Fruit fly (Drosophila melanogaster) whole organism, embryonic: Measurements from ENCODE around the gene CG42272.

Experiments
- Awh ChIP-seq: fragments of 200-800 bp; sonication (Bioruptor generic); IDR thresholded peaks from 2 replicates; pipeline ENCODE4, ENCODE4 v1.3.6; 2022; ENCODE audit warnings: missing biosample characterization, missing genetic modification characterization
- Bdp1 ChIP-seq: fragments of 200-800 bp; sonication (Bioruptor generic); optimal IDR thresholded peaks from 3 replicates; lab custom pipeline; 2016; ENCODE audit warnings: missing biosample characterization, missing genetic modification characterization
- CG10267 ChIP-seq: fragments of 200-800 bp; sonication (Bioruptor generic); optimal IDR thresholded peaks from 2 replicates; lab custom pipeline; 2018; ENCODE audit warnings: missing biosample characterization, mild to moderate bottlenecking, missing genetic modification characterization, moderate library complexity
- CG10565 ChIP-seq: fragments of 200-800 bp; sonication (Bioruptor generic); optimal IDR thresholded peaks from 3 replicates; lab custom pipeline; 2016; ENCODE audit warnings: missing biosample characterization, mild to moderate bottlenecking, missing genetic modification characterization
- CG11398 ChIP-seq: fragments of 200-800 bp; sonication (Bioruptor generic); optimal IDR thresholded peaks from 2 replicates; lab custom pipeline; 2016; ENCODE audit warnings: missing biosample characterization, missing genetic modification characterization
- CG11696 ChIP-seq: fragments of 200-800 bp; sonication (Bioruptor generic); IDR thresholded peaks from 2 replicates; pipeline ENCODE4 v1.3.6; 2022; ENCODE audit warnings: missing biosample characterization, missing genetic modification characterization
- CG13123 ChIP-seq: fragments of 200-800 bp; sonication (Bioruptor generic); optimal IDR thresholded peaks from 2 replicates; lab custom pipeline; 2016; ENCODE audit warnings: missing biosample characterization, missing genetic modification characterization
- CG1602 ChIP-seq: fragments of 200-800 bp; sonication (Bioruptor generic); optimal IDR thresholded peaks from 3 replicates; lab custom pipeline; 2016; ENCODE audit warnings: missing biosample characterization, missing genetic modification characterization
- CG17568 ChIP-seq: fragments of 200-800 bp; sonication (Bioruptor generic); optimal IDR thresholded peaks from 2 replicates; lab custom pipeline; 2018; ENCODE audit warnings: missing biosample characterization, mild to moderate bottlenecking, missing genetic modification characterization, moderate library complexity
- CG3065 ChIP-seq: fragments of 200-800 bp; sonication (Bioruptor generic); optimal IDR thresholded peaks from 2 replicates; lab custom pipeline; 2016; ENCODE audit warnings: missing biosample characterization, missing genetic modification characterization
- CG5180 ChIP-seq: fragments of 200-800 bp; sonication (Bioruptor generic); optimal IDR thresholded peaks from 3 replicates; lab custom pipeline; 2017; ENCODE audit warnings: missing biosample characterization, missing genetic modification characterization, mild to moderate bottlenecking, moderate library complexity, missing genetic modification reagents
- CG6683 ChIP-seq: fragments of 200-800 bp; sonication (Bioruptor generic); optimal IDR thresholded peaks from 2 replicates; lab custom pipeline; 2017; ENCODE audit warnings: missing biosample characterization, mild to moderate bottlenecking, missing genetic modification characterization, missing genetic modification reagents
- CG9876 ChIP-seq: fragments of 200-800 bp; sonication (Bioruptor generic); optimal IDR thresholded peaks from 2 replicates; lab custom pipeline; 2016; ENCODE audit warnings: missing biosample characterization, missing genetic modification characterization
- Deaf1 ChIP-seq: fragments of 200-800 bp; optimal IDR thresholded peaks from 3 replicates; lab custom pipeline; 2019; ENCODE audit warnings: missing biosample characterization, mild to moderate bottlenecking, missing genetic modification characterization, moderate library complexity
- Drgx ChIP-seq: fragments of 200-800 bp; sonication (Bioruptor generic); IDR thresholded peaks from 2 replicates; pipeline ENCODE4 v1.3.6; 2022; ENCODE audit warnings: missing biosample characterization, missing genetic modification characterization
- GATAe ChIP-seq: fragments of 200-800 bp; sonication (Bioruptor generic); conservative IDR thresholded peaks from 2 replicates; pipeline ENCODE4 v1.3.6; 2022; ENCODE audit warnings: missing biosample characterization, missing genetic modification characterization
- HLH4C ChIP-seq: fragments of 200-800 bp; sonication (Bioruptor generic); IDR thresholded peaks from 3 replicates; pipeline ENCODE4 v1.3.6; 2022; ENCODE audit warnings: missing biosample characterization, missing genetic modification characterization; ENCODE audit not compliant: partially characterized antibody
- HmgD ChIP-seq: fragments of 200-800 bp; sonication (Bioruptor generic); optimal IDR thresholded peaks from 3 replicates; lab custom pipeline; 2016; ENCODE audit warnings: missing biosample characterization, missing genetic modification characterization
- Jarid2 ChIP-seq: fragments of 200-800 bp; sonication (Bioruptor generic); optimal IDR thresholded peaks from 3 replicates; lab custom pipeline; 2017; ENCODE audit warnings: mild to moderate bottlenecking, missing biosample characterization, missing genetic modification reagents, missing genetic modification characterization
- MBD-R2 ChIP-seq: fragments of 200-800 bp; sonication (Bioruptor generic); IDR thresholded peaks from 2 replicates; pipeline ENCODE4 v1.3.6; 2022; ENCODE audit warnings: missing biosample characterization, missing genetic modification characterization
- NC2β ChIP-seq: fragments of 200-800 bp; sonication (Bioruptor generic); optimal IDR thresholded peaks from 2 replicates; lab custom pipeline; 2016; ENCODE audit warnings: missing biosample characterization, missing genetic modification characterization
- Sin3A ChIP-seq: fragments of >200 bp; optimal IDR thresholded peaks from 2 replicates; lab custom pipeline; 2018
- Sox100B ChIP-seq: fragments of 200-800 bp; sonication (Bioruptor generic); optimal IDR thresholded peaks from 3 replicates; lab custom pipeline; 2018; ENCODE audit warnings: missing biosample characterization, mild to moderate bottlenecking, missing genetic modification characterization
- Stat92E ChIP-seq, 3 experiments: fragments of >200 bp in 2 of 3; fragments of 200-800 bp in 1 of 3; sonication (Bioruptor generic) in 1 of 3; optimal IDR thresholded peaks; 2 replicates each; lab custom pipeline; 2017 to 2019; ENCODE audit warnings: missing biosample characterization in 3 of 3, missing genetic modification characterization in 3 of 3, mild to moderate bottlenecking in 1 of 3, moderate library complexity in 1 of 3
- btn ChIP-seq: fragments of 200-800 bp; sonication (Bioruptor generic); optimal IDR thresholded peaks from 2 replicates; lab custom pipeline; 2016; ENCODE audit warnings: missing biosample characterization, missing genetic modification characterization
- cad ChIP-seq: fragments of >200 bp; optimal IDR thresholded peaks from 2 replicates; lab custom pipeline; 2017; ENCODE audit warnings: missing biosample characterization, missing genetic modification characterization
- chm ChIP-seq: fragments of 200-800 bp; sonication (Bioruptor generic); IDR thresholded peaks from 2 replicates; pipeline ENCODE4 v1.3.6; 2022; ENCODE audit warnings: missing biosample characterization, missing genetic modification characterization
- ci ChIP-seq: fragments of 200-800 bp; sonication (Bioruptor generic); IDR thresholded peaks from 3 replicates; pipeline ENCODE4 v1.3.6; 2022; ENCODE audit warnings: missing biosample characterization, missing genetic modification characterization
- crp ChIP-seq, 2 experiments: fragments of 200-800 bp; sonication (Bioruptor generic); optimal IDR thresholded peaks; 2 replicates in 1 of 2; 3 replicates in 1 of 2; lab custom pipeline; 2017; ENCODE audit warnings: missing biosample characterization in 2 of 2, missing genetic modification characterization in 2 of 2, mild to moderate bottlenecking in 1 of 2, moderate library complexity in 1 of 2
- cwo ChIP-seq: fragments of 200-800 bp; sonication (Bioruptor generic); optimal IDR thresholded peaks from 3 replicates; lab custom pipeline; 2017; ENCODE audit warnings: missing biosample characterization, missing genetic modification characterization, mild to moderate bottlenecking, moderate library complexity, missing genetic modification reagents
- dpn ChIP-seq, 2 experiments: fragments of 200-800 bp; sonication (Bioruptor generic); optimal IDR thresholded peaks; 3 replicates each; lab custom pipeline; 2016; ENCODE audit warnings: missing biosample characterization in 2 of 2, missing genetic modification characterization in 2 of 2
- esg ChIP-seq: fragments of 200-800 bp; sonication (Bioruptor generic); conservative IDR thresholded peaks from 2 replicates; pipeline ENCODE4 v1.3.6; 2022; ENCODE audit warnings: missing biosample characterization, missing genetic modification characterization
- exex ChIP-seq: fragments of 200-800 bp; sonication (Bioruptor generic); optimal IDR thresholded peaks from 4 replicates; lab custom pipeline; 2018; ENCODE audit warnings: missing biosample characterization, mild to moderate bottlenecking, missing genetic modification characterization, moderate library complexity
- fru ChIP-seq: fragments of >200 bp; optimal IDR thresholded peaks from 2 replicates; lab custom pipeline; 2017
- gce ChIP-seq: fragments of 200-800 bp; sonication (Bioruptor generic); IDR thresholded peaks from 3 replicates; pipeline ENCODE4 v1.3.6; 2022; ENCODE audit warnings: missing biosample characterization, missing genetic modification characterization
- gem ChIP-seq: fragments of 200-800 bp; sonication (Bioruptor generic); optimal IDR thresholded peaks from 2 replicates; lab custom pipeline; 2019; ENCODE audit warnings: missing biosample characterization, mild to moderate bottlenecking, missing genetic modification characterization, moderate library complexity
- hkb ChIP-seq, 2 experiments: fragments of 200-800 bp in 1 of 2; fragments of >200 bp in 1 of 2; sonication (Bioruptor generic) in 1 of 2; IDR thresholded peaks in 1 of 2; optimal IDR thresholded peaks in 1 of 2; 2 replicates each; pipeline versions ENCODE4 v1.3.6 to Lab custom; 2017 to 2022; ENCODE audit warnings: missing biosample characterization in 1 of 2, missing genetic modification characterization in 1 of 2
- hth ChIP-seq: fragments of >200 bp; optimal IDR thresholded peaks from 2 replicates; lab custom pipeline; 2017; ENCODE audit warnings: inconsistent platforms
- jumu ChIP-seq: fragments of 200-800 bp; sonication (Bioruptor generic); optimal IDR thresholded peaks from 3 replicates; lab custom pipeline; 2016; ENCODE audit warnings: missing biosample characterization, missing genetic modification characterization
- kni ChIP-seq: fragments of 200-800 bp; sonication (Bioruptor generic); optimal IDR thresholded peaks from 3 replicates; lab custom pipeline; 2017; ENCODE audit warnings: mild to moderate bottlenecking, missing biosample characterization, missing genetic modification reagents, missing genetic modification characterization
- lilli ChIP-seq: fragments of 200-800 bp; sonication (Bioruptor generic); optimal IDR thresholded peaks from 3 replicates; lab custom pipeline; 2016; ENCODE audit warnings: missing biosample characterization, missing genetic modification characterization
- lmd ChIP-seq: fragments of 200-800 bp; sonication (Bioruptor generic); IDR thresholded peaks from 2 replicates; pipeline ENCODE4 v1.3.6; 2022; ENCODE audit warnings: missing biosample characterization, missing genetic modification characterization
- luna ChIP-seq: fragments of 200-800 bp; sonication (Bioruptor generic); optimal IDR thresholded peaks from 2 replicates; lab custom pipeline; 2016; ENCODE audit warnings: missing biosample characterization, missing genetic modification characterization
- phol ChIP-seq: fragments of 200-800 bp; sonication (Bioruptor generic); optimal IDR thresholded peaks from 3 replicates; lab custom pipeline; 2018; ENCODE audit warnings: missing biosample characterization, mild to moderate bottlenecking, missing genetic modification characterization, moderate library complexity
- pzg ChIP-seq: fragments of 200-800 bp; sonication (Bioruptor generic); optimal IDR thresholded peaks from 3 replicates; lab custom pipeline; 2018; ENCODE audit warnings: missing biosample characterization, mild to moderate bottlenecking, missing genetic modification characterization, moderate library complexity
- slp2 ChIP-seq: fragments of 200-800 bp; sonication (Bioruptor generic); optimal IDR thresholded peaks from 2 replicates; lab custom pipeline; 2016; ENCODE audit warnings: missing biosample characterization, missing genetic modification characterization
- so ChIP-seq: fragments of 200-800 bp; sonication (Bioruptor generic); IDR thresholded peaks from 3 replicates; pipeline ENCODE4 v1.3.6; 2022; ENCODE audit warnings: missing biosample characterization, missing genetic modification characterization
- trh ChIP-seq: fragments of 200-800 bp; sonication (Bioruptor generic); optimal IDR thresholded peaks from 2 replicates; lab custom pipeline; 2016; ENCODE audit warnings: missing biosample characterization, missing genetic modification characterization
- vvl ChIP-seq: fragments of 200-800 bp; sonication (Bioruptor generic); IDR thresholded peaks from 2 replicates; pipeline ENCODE4 v1.3.6; 2022; ENCODE audit warnings: missing biosample characterization, missing genetic modification characterization
- wdn ChIP-seq: fragments of 200-800 bp; sonication (Bioruptor generic); IDR thresholded peaks from 2 replicates; pipeline ENCODE4 v1.3.6; 2022; ENCODE audit warnings: missing biosample characterization, missing genetic modification characterization
- yki ChIP-seq: fragments of >200 bp; optimal IDR thresholded peaks from 3 replicates; lab custom pipeline; 2018

The CG42272 gene

dm6 chr3L:5807370-5808100 lies 4.7 kb downstream of the CG42272 start (continued):
- TF ChIP-seq jumu (GFP tag; lab: Kevin White, UChicago) (no peak), slp2 (no peak), CG6683 (no peak), Drgx (GFP tag; lab: Robert Waterston, UW) (peak; percentile 60), Jarid2 (GFP tag; lab: Kevin White, UChicago) (no peak), CG10267 (tag; lab: Kevin White, UChicago) (no peak), pzg (GFP tag; lab: Kevin White, UChicago) (no peak), so (GFP tag; lab: Robert Waterston, UW) (no peak), Sox100B (no peak), CG11696 (GFP tag; lab: Robert Waterston, UW) (no peak), esg (GFP tag; lab: Robert Waterston, UW) (no peak), fru (lab: Kevin White, UChicago) (no peak), hkb (optimal IDR thresholded peaks at IDR 0.05; lab: Kevin White, UChicago) (no peak), hkb (GFP tag; IDR thresholded peaks at IDR 0.05; lab: Robert Waterston, UW) (peak; percentile 31; the same call in 1 of the 2 replicates), cwo (GFP tag; lab: Kevin White, UChicago) (peak; percentile 34), GATAe (GFP tag; lab: Robert Waterston, UW) (no peak), Deaf1 (no peak), yki (lab: Kevin White, UChicago) (no peak), CG10565 (no peak), Sin3A (lab: Kevin White, UChicago) (no peak), wdn (GFP tag; lab: Robert Waterston, UW) (no peak), lilli (GFP tag; lab: Kevin White, UChicago) (peak; percentile 1), MBD-R2 (GFP tag; lab: Robert Waterston, UW) (no peak), CG5180 (GFP tag; lab: Kevin White, UChicago) (no peak), cad (GFP tag; lab: Kevin White, UChicago) (no peak), CG3065 (GFP tag; lab: Kevin White, UChicago) (no peak), CG9876 (GFP tag; lab: Kevin White, UChicago) (no peak), gem (tag; lab: Kevin White, UChicago) (no peak), exex (tag; lab: Kevin White, UChicago) (peak; percentile 70), trh (GFP tag; lab: Kevin White, UChicago) (no peak), CG1602 (GFP tag; lab: Kevin White, UChicago) (no peak), NC2β (GFP tag; lab: Kevin White, UChicago) (no peak), HmgD (GFP tag; lab: Kevin White, UChicago) (no peak), gce (GFP tag; lab: Robert Waterston, UW) (no peak), CG13123 (GFP tag; lab: Kevin White, UChicago) (no peak), hth (lab: Kevin White, UChicago) (no peak), Bdp1 (GFP tag; lab: Kevin White, UChicago) (no peak), kni (GFP tag; lab: Kevin White, UChicago) (peak; percentile 1), dpn (GFP tag; optimal IDR thresholded peaks at IDR 0.05; lab: Kevin White, UChicago) (peak in 1 of 2 experiments; percentile 10), CG11398 (GFP tag; lab: Kevin White, UChicago) (no peak), ci (GFP tag; lab: Robert Waterston, UW) (no peak; the same call in 2 of the 3 replicates), Stat92E (GFP tag; optimal IDR thresholded peaks at IDR 0.05; lab: Kevin White, UChicago) (no peak), Awh (no peak), crp (GFP tag; optimal IDR thresholded peaks at IDR 0.05; lab: Kevin White, UChicago) (no peak), chm (GFP tag; lab: Robert Waterston, UW) (no peak), HLH4C (no peak), lmd (GFP tag; lab: Robert Waterston, UW) (0 out of 2 replicates have a peak, but pooled peaks have one; percentile 13), vvl (GFP tag; lab: Robert Waterston, UW) (no peak), btn (GFP tag; lab: Kevin White, UChicago) (no peak), luna (no peak), CG17568 (GFP tag; lab: Kevin White, UChicago) (no peak), phol (tag; lab: Kevin White, UChicago) (no peak)
